Fruit fly (Drosophila melanogaster) whole organism, prepupa: ENCODE results near the gene CG8507.

Source experiments
- Blimp-1 ChIP-seq: fragments of 200-800 bp; sonication (Bioruptor generic); optimal IDR thresholded peaks from 3 replicates; lab custom pipeline; 2017; ENCODE audit warnings: missing biosample characterization, missing genetic modification characterization, mild to moderate bottlenecking, moderate library complexity, missing genetic modification reagents
- CG3919 ChIP-seq: fragments of 200-800 bp; sonication (Bioruptor generic); optimal IDR thresholded peaks from 3 replicates; lab custom pipeline; 2016; ENCODE audit warnings: missing biosample characterization, missing genetic modification characterization
- CG6808 ChIP-seq: fragments of 200-800 bp; sonication (Bioruptor generic); optimal IDR thresholded peaks from 3 replicates; lab custom pipeline; 2017; ENCODE audit warnings: missing biosample characterization, missing genetic modification characterization, mild to moderate bottlenecking, moderate library complexity, missing genetic modification reagents
- Smox ChIP-seq: fragments of 200-800 bp; sonication (Bioruptor generic); optimal IDR thresholded peaks from 3 replicates; lab custom pipeline; 2016; ENCODE audit warnings: missing biosample characterization, missing genetic modification characterization
- achi ChIP-seq: fragments of 200-800 bp; sonication (Bioruptor generic); optimal IDR thresholded peaks from 3 replicates; lab custom pipeline; 2016; ENCODE audit warnings: missing biosample characterization, missing genetic modification characterization
- esn ChIP-seq: fragments of 200-800 bp; sonication (Bioruptor generic); optimal IDR thresholded peaks from 2 replicates; lab custom pipeline; 2016; ENCODE audit warnings: missing biosample characterization, mild to moderate bottlenecking, missing genetic modification characterization, moderate library complexity
- fd85E ChIP-seq: fragments of 200-800 bp; sonication (Bioruptor generic); optimal IDR thresholded peaks from 3 replicates; lab custom pipeline; 2016; ENCODE audit warnings: missing biosample characterization, missing genetic modification characterization
- fkh ChIP-seq: fragments of 200-800 bp; sonication (Bioruptor generic); optimal IDR thresholded peaks from 3 replicates; lab custom pipeline; 2017; ENCODE audit warnings: missing biosample characterization, mild to moderate bottlenecking, missing genetic modification characterization, moderate library complexity
- pdm3 ChIP-seq: fragments of 200-800 bp; sonication (Bioruptor generic); optimal IDR thresholded peaks from 3 replicates; lab custom pipeline; 2016; ENCODE audit warnings: missing biosample characterization, missing genetic modification characterization
- spab ChIP-seq: fragments of 200-800 bp; sonication (Bioruptor generic); optimal IDR thresholded peaks from 2 replicates; lab custom pipeline; 2017; ENCODE audit warnings: missing biosample characterization, mild to moderate bottlenecking, missing genetic modification characterization, missing genetic modification reagents

Gene CG8507

DNA sequence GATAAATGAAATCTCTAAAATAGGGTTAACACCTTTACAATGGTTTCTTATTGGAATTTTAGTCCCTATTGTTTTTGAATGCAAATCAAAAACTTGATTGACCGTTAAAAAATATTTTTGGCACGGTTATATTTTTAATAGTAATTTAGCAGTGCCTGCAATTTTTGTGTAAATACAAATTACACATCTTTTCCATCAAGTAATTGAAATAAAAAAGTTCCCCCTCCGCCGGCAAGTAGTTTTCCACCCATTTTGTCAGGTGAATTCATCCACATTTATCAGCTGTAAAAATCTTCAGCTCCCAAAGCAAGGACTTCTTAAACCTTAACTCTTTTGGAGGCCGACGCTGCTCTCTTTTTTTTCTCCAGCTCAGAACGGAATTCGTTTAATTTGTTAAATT lies 32.4 kb downstream of the CG8507 start, which contains the start of gene CG34302:
CG34302 (minus strand) TSS at position 101 of the 400 bp plus-strand sequence.
- TF ChIP-seq esn (GFP tag; lab: Kevin White, UChicago) (no peak), Smox (no peak), CG6808 (GFP tag; lab: Kevin White, UChicago) (no peak), fkh (GFP tag; lab: Kevin White, UChicago) (no peak), CG3919 (GFP tag; lab: Kevin White, UChicago) (no peak), spab (GFP tag; lab: Kevin White, UChicago) (no peak), achi (no peak), Blimp-1 (no peak), pdm3 (GFP tag; lab: Kevin White, UChicago) (no peak), fd85E (no peak)
